Fruit fly (Drosophila melanogaster): ENCODE data around the gene Hacd2.

Hacd2 gene

DNA sequence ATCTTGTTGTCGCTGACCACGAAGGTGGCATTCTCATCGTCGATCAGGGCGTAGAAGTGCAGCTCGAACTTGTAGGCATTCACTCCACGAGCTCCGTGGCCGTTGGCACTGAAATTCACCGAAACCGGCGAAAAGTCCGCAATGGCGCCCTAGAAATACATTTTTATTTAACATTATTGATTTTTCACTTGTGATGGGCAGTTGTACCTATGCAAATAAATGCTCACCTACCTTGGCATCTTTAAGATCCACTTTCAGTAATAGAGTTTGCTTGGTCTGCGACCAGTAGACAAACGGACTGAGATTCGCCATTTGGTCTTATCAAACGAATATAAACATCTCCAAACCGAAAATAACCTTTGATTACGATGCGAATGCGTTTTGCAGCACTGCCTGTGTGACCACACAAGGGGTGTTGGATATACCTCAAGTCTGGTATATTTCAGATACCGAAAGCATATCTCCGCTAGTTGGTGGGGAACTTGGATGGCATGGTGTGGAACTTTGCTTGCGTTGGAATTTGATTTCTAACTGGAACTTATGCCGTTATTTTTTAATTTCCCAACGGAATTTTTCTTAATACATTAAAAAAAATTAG lies at the start of gene Hacd2:
TSS of gene Hacd2 (minus strand) at position 403 of the 598 bp plus-strand sequence.
- TF ChIP-seq tj (GFP tag; optimal IDR thresholded peaks at IDR 0.05) (no peak), Crg-1 (GFP tag; optimal IDR thresholded peaks at IDR 0.05) (no peak), CG7045 (GFP tag; optimal IDR thresholded peaks at IDR 0.05) (peak; percentile 16), CG12768 (GFP tag; optimal IDR thresholded peaks at IDR 0.05) (peak; percentile 42), Clk (GFP tag; optimal IDR thresholded peaks at IDR 0.05) (peak; percentile 2), CG1620 (GFP tag; optimal IDR thresholded peaks at IDR 0.05) (peak; percentile 44), CG14711 (tag; optimal IDR thresholded peaks at IDR 0.05) (peak; percentile 32), Mnt (GFP tag; optimal IDR thresholded peaks at IDR 0.05) (no peak), cic (GFP tag; optimal IDR thresholded peaks at IDR 0.05) (no peak), Hr96 (GFP tag; optimal IDR thresholded peaks at IDR 0.05) (peak; percentile 14), pad (GFP tag; optimal IDR thresholded peaks at IDR 0.05) (peak; percentile 41), toe (GFP tag; optimal IDR thresholded peaks at IDR 0.05) (no peak), CG7101 (tag; optimal IDR thresholded peaks at IDR 0.05) (peak; percentile 17), ovo (GFP tag; optimal IDR thresholded peaks at IDR 0.05) (peak; percentile 59), CG5204 (GFP tag; optimal IDR thresholded peaks at IDR 0.05) (no peak), CG33017 (tag; optimal IDR thresholded peaks at IDR 0.05) (no peak), bab1 (GFP tag; optimal IDR thresholded peaks at IDR 0.05) (peak; percentile 29)

DNA sequence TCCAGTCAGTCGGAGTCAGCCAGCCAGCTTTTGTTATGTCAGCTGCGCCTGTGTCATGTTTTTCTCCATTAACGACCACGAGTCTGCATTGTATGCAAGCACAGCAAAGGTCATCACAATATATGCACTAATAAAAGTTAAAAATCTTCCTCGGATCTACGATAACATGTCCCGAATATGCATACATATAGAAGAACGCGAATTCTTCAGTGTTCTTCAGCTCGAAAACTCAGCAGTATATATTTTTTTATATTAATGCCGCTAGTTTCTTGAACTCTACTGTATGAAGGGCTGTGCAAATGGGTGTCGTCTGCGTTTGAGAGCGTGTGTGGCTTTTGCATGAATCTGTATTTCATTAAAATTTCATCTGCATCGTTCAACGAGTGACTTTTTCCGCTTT lies 36.8 kb upstream of the Hacd2 start:
- TF ChIP-seq kay (GFP tag; ENCODE audit: borderline replicate concordance) (no peak), cnc (optimal IDR thresholded peaks at IDR 0.05) (no peak)

DNA sequence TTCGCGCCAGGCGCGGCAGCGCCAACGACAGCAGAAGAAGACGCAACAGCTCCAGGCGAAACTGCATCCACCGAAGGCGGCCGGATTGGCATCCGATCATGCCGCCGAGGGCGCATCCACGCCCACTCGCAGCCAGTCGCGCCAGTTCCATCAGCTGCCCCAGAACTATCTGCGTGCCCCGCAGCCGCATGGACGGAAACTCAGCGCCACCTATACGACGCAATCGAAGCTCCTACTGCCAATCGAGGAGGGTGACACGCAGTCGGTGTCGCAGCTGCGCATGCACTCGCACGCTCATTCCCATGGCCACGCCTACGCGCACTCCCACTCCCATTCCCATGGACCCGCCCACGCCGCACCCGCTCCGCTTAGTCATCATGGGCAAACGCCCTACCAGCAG lies 29.8 kb upstream of the Hacd2 start:
- TF ChIP-seq toe (GFP tag; optimal IDR thresholded peaks at IDR 0.05) (no peak), cnc (optimal IDR thresholded peaks at IDR 0.05) (no peak), CG7045 (GFP tag; optimal IDR thresholded peaks at IDR 0.05) (no peak), Crg-1 (GFP tag; optimal IDR thresholded peaks at IDR 0.05) (no peak), CG5204 (GFP tag; optimal IDR thresholded peaks at IDR 0.05) (no peak), Hr96 (GFP tag; optimal IDR thresholded peaks at IDR 0.05) (no peak), CG14711 (tag; optimal IDR thresholded peaks at IDR 0.05) (no peak), Mnt (GFP tag; optimal IDR thresholded peaks at IDR 0.05) (no peak), Clk (GFP tag; optimal IDR thresholded peaks at IDR 0.05) (no peak)

DNA sequence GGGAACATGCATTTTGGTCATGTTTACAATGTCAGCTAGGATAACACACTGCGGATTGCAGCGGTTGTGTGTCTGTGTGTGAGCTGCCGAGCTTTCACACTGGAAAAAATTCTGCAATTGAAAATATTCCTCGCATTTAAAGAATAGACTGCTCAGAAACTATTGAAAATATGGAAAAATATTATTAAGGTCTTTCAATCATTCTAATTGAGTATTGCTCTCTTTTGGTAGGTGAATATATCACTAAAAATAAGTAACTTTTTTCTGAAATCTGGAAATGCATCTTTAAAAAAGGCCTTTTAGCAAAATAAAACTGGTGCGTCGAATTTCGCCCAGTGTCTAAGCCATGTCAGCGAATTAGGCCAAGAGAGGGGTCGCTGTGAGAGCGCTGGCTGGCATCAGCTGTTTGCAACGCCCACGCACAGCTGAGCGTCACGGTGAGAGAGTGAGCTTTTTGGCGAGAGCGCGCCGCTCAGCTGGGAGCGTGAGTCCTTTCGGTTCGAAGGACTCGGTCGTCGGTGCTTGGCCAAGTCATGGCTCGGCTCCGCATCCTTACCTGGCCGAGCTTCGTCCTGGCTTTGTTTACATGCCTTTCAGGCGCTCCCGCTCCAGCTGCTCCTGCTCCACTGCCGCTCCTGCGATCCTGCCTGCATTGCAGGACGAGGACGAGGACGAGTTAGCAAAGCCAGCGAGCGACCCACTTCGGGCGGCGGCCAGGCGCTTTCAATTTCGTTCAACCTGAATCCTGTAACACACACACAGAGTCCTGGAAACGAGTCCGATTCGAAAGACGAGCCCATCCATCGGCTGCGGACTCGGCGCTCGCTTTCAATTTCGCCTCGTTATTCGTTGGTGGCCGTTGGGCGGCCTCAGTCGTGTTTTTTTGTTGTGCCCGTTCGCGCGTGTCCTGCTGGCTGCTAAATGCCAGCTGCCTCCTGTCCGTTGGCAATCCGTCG lies 15.7 kb upstream of the Hacd2 start, which contains the start of gene CG46308:
TSS of gene CG46308 (plus strand) at position 864 of the 956 bp plus-strand sequence.
- TF ChIP-seq toe (GFP tag; optimal IDR thresholded peaks at IDR 0.05), result peak; percentile 78
- no peak for TF ChIP-seq cnc (optimal IDR thresholded peaks at IDR 0.05)
- peak; percentile 56 for TF ChIP-seq CG14711 (tag; optimal IDR thresholded peaks at IDR 0.05)
- TF ChIP-seq cic (GFP tag; optimal IDR thresholded peaks at IDR 0.05), result peak; percentile 10
- no peak for TF ChIP-seq kay (GFP tag; ENCODE audit: borderline replicate concordance)
- peak; percentile 38 for TF ChIP-seq tj (GFP tag; optimal IDR thresholded peaks at IDR 0.05)
- TF ChIP-seq Hr96 (GFP tag; optimal IDR thresholded peaks at IDR 0.05), result peak; percentile 71
- peak; percentile 58 for TF ChIP-seq CG7101 (tag; optimal IDR thresholded peaks at IDR 0.05)
- no peak for TF ChIP-seq bab1 (GFP tag; optimal IDR thresholded peaks at IDR 0.05)
- TF ChIP-seq CG11617 (GFP tag; optimal IDR thresholded peaks at IDR 0.05), result peak; percentile 56
- peak; percentile 80 for TF ChIP-seq CG12768 (GFP tag; optimal IDR thresholded peaks at IDR 0.05)
- peak; percentile 80 for TF ChIP-seq CG33017 (tag; optimal IDR thresholded peaks at IDR 0.05)
- no peak for TF ChIP-seq CG1620 (GFP tag; optimal IDR thresholded peaks at IDR 0.05)
- peak; percentile 12 for TF ChIP-seq Crg-1 (GFP tag; optimal IDR thresholded peaks at IDR 0.05)
- TF ChIP-seq Clk (GFP tag; optimal IDR thresholded peaks at IDR 0.05), result peak; percentile 61
- peak; percentile 16 for TF ChIP-seq Mnt (GFP tag; optimal IDR thresholded peaks at IDR 0.05)
- TF ChIP-seq CG5204 (GFP tag; optimal IDR thresholded peaks at IDR 0.05), result peak; percentile 81
- TF ChIP-seq pad (GFP tag; optimal IDR thresholded peaks at IDR 0.05), result peak; percentile 19
- peak; percentile 84 for TF ChIP-seq CG7045 (GFP tag; optimal IDR thresholded peaks at IDR 0.05)
- no peak for TF ChIP-seq ovo (GFP tag; optimal IDR thresholded peaks at IDR 0.05)

DNA sequence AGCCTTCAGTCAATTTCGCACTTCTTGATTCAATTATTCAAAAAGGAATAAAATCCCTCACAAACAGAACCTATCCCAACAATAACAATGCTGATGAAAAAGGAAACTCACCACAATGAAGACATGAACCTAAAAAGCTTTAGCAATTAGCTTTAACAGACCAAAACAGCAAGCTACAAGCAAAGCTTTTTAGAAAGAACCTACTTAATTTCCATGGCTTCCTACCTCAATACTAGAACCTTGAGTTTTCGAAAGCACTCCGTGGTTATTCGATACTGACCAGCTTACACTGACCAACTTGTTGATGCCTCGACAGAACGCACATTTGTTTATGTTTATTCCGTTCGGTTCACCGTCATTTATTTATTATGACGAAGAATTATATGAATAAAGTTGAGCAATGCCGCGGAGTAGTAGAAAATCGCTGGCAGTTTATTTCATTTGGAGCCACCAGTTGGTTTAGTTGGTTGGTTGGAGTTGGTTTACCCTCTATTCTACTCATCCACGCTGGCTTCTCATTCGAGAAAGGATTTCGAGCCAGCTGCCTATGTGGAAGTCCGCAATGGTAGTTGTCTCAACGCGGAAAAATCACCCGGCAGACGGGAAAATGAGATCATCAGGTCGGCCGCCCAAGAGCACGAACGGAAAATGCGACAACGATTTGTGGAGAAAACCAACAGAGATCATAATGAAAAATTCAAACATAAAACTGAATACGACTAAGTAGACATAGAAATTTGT lies 13.7 kb upstream of the Hacd2 start, which contains the start of gene CG42810:
TSS of gene CG42810 (plus strand) at position 691 of the 741 bp plus-strand sequence.
- TF ChIP-seq CG7045 (GFP tag; optimal IDR thresholded peaks at IDR 0.05) (no peak), bab1 (GFP tag; optimal IDR thresholded peaks at IDR 0.05) (peak; percentile 17)

DNA sequence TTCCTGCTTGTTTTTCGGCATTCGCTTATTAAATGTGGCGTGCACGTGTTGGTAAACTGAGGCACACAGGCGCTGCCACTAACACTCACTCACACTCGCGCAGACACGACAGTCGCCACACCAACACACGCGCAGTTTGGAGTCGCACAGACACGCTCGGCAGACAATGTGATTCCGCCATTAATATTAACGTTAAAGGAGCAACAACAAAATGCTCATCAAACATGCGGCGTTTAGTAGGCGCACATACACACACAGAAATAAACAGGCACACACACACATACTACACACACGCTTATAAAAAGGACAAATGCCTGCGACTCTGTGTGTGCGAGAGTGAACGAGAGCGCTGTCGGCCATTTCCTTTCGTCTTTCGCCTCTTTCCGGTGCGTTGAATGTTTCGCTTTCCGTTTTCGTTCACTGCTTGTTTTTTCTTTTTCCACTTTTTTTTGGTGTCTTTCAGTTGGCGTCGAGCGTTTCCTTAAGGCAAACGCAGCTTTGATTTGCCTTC lies 11.6 kb upstream of the Hacd2 start, which contains the start of gene CG42809:
TSS of gene CG42809 (plus strand) at position 461 of the 511 bp plus-strand sequence.
- TF ChIP-seq CG11617 (GFP tag; optimal IDR thresholded peaks at IDR 0.05) (no peak), bab1 (GFP tag; optimal IDR thresholded peaks at IDR 0.05) (no peak), CG14711 (tag; optimal IDR thresholded peaks at IDR 0.05) (no peak), Hr96 (GFP tag; optimal IDR thresholded peaks at IDR 0.05) (no peak), Clk (GFP tag; optimal IDR thresholded peaks at IDR 0.05) (no peak)
